Fruit fly (Drosophila melanogaster) whole organism: ENCODE measurements around the gene CG42717.

Experiments used
- CG8478 ChIP-seq: fragments of >200 bp; optimal IDR thresholded peaks from 2 replicates; lab custom pipeline; 2018; ENCODE audit warnings: inconsistent platforms
- Dll ChIP-seq: fragments of >200 bp; optimal IDR thresholded peaks from 2 replicates; lab custom pipeline; 2017
- EcR ChIP-seq, 2 experiments: fragments of >200 bp; optimal IDR thresholded peaks; 2 replicates each; lab custom pipeline; 2017; ENCODE audit warnings: missing biosample characterization in 2 of 2, missing genetic modification characterization in 2 of 2, missing genetic modification reagents in 2 of 2
- psq ChIP-seq: fragments of >200 bp; optimal IDR thresholded peaks from 2 replicates; lab custom pipeline; 2017
- usp ChIP-seq: fragments of >200 bp; optimal IDR thresholded peaks from 2 replicates; lab custom pipeline; 2017; ENCODE audit warnings: missing biosample characterization, missing genetic modification characterization, mixed read lengths

DNA sequence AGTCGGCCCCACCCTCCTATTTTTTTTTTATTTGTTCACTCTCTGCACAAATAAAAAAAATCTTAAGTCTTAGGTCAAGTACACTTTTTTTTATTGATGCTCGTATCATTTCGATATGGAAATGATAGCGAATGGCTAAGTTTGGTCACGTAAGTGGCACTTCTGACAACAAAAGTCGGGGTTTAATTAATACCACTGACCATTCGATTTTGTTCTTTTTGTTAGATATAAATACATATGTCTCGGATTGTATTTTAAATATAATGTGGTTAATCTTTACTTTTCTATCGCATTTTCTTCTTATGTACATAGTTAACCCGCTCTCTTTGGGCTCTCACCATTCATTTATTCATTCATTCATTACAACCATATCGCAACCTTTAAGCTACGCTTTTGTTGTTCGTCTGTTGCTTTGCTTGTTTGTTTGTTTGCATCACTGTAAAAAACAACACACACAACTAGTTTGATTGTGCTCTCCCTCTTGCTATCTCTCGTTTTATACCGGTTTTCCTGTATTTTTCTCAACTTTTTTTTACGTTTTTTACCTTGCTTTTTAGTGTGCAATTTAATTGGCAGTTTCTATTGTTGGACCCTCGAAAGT is 30.8 kb downstream of the CG42717 start:
- TF ChIP-seq EcR (GFP tag; optimal IDR thresholded peaks at IDR 0.05; lab: Kevin White, UChicago) (no peak), Dll (lab: Kevin White, UChicago) (no peak), psq (no peak), usp (GFP tag; lab: Kevin White, UChicago) (no peak), CG8478 (lab: Kevin White, UChicago) (no peak)
